Fruit fly (Drosophila melanogaster) whole organism, embryonic: Measurements from ENCODE around the gene CG12723.

ENCODE experiments used
- B-H1 ChIP-seq: fragments of 200-800 bp; sonication (Bioruptor generic); IDR thresholded peaks from 3 replicates; pipeline ENCODE4 v1.3.6; 2022; ENCODE audit warnings: missing biosample characterization, missing genetic modification characterization
- Bgb ChIP-seq: fragments of 200-800 bp; sonication (Bioruptor generic); IDR thresholded peaks from 2 replicates; pipeline ENCODE4 v1.3.6; 2022; ENCODE audit warnings: missing biosample characterization, missing genetic modification characterization; ENCODE audit not compliant: partially characterized antibody
- CG10147 ChIP-seq: fragments of 200-800 bp; sonication (Bioruptor generic); optimal IDR thresholded peaks from 2 replicates; lab custom pipeline; 2019; ENCODE audit warnings: missing biosample characterization, mild to moderate bottlenecking, missing genetic modification characterization, moderate library complexity
- CG10959 ChIP-seq: fragments of 200-800 bp; sonication (Bioruptor generic); IDR thresholded peaks from 2 replicates; pipeline ENCODE4 v1.3.6; 2022; ENCODE audit warnings: missing biosample characterization, missing genetic modification characterization
- CG11456 ChIP-seq: fragments of 200-800 bp; sonication (Bioruptor generic); IDR thresholded peaks from 3 replicates; pipeline ENCODE4 v1.3.6; 2022; ENCODE audit warnings: missing biosample characterization, missing genetic modification characterization
- CG13424 ChIP-seq: fragments of 200-800 bp; sonication (Bioruptor generic); optimal IDR thresholded peaks from 2 replicates; lab custom pipeline; 2019; ENCODE audit warnings: missing biosample characterization, mild to moderate bottlenecking, missing genetic modification characterization, moderate library complexity
- CG17359 ChIP-seq: fragments of 200-800 bp; sonication (Bioruptor generic); optimal IDR thresholded peaks from 3 replicates; lab custom pipeline; 2018; ENCODE audit warnings: missing biosample characterization, mild to moderate bottlenecking, missing genetic modification characterization, moderate library complexity
- CG17568 ChIP-seq: fragments of 200-800 bp; sonication (Bioruptor generic); optimal IDR thresholded peaks from 2 replicates; lab custom pipeline; 2018; ENCODE audit warnings: missing biosample characterization, mild to moderate bottlenecking, missing genetic modification characterization, moderate library complexity
- CG1832 ChIP-seq: fragments of 200-800 bp; sonication (Bioruptor generic); optimal IDR thresholded peaks from 2 replicates; lab custom pipeline; 2017; ENCODE audit warnings: missing biosample characterization, mild to moderate bottlenecking, missing genetic modification characterization, inconsistent platforms
- CG18599 ChIP-seq: fragments of 200-800 bp; sonication (Bioruptor generic); optimal IDR thresholded peaks from 3 replicates; lab custom pipeline; 2017; ENCODE audit warnings: missing biosample characterization, missing genetic modification characterization, mild to moderate bottlenecking, moderate library complexity, missing genetic modification reagents
- CG2678 ChIP-seq: fragments of 200-800 bp; sonication (Bioruptor generic); optimal IDR thresholded peaks from 3 replicates; lab custom pipeline; 2019; ENCODE audit warnings: missing biosample characterization, mild to moderate bottlenecking, missing genetic modification characterization, moderate library complexity
- CG30431 ChIP-seq: fragments of 200-800 bp; sonication (Bioruptor generic); optimal IDR thresholded peaks from 2 replicates; lab custom pipeline; 2017; ENCODE audit warnings: missing biosample characterization, missing genetic modification characterization
- CG3726 ChIP-seq: fragments of 200-800 bp; sonication (Bioruptor generic); IDR thresholded peaks from 3 replicates; pipeline ENCODE4, ENCODE4 v1.3.6; 2022; ENCODE audit warnings: missing biosample characterization, missing genetic modification characterization
- CG4282 ChIP-seq: fragments of 200-800 bp; sonication (Bioruptor generic); optimal IDR thresholded peaks from 2 replicates; lab custom pipeline; 2016; ENCODE audit warnings: missing biosample characterization, missing genetic modification characterization
- CG4854 ChIP-seq: fragments of 200-800 bp; sonication (Bioruptor generic); optimal IDR thresholded peaks from 2 replicates; lab custom pipeline; 2016; ENCODE audit warnings: missing biosample characterization, missing genetic modification characterization, inconsistent platforms
- CG5953 ChIP-seq: fragments of 200-800 bp; sonication (Bioruptor generic); IDR thresholded peaks from 2 replicates; pipeline ENCODE4 v1.3.6; 2022; ENCODE audit warnings: missing biosample characterization, missing genetic modification characterization
- CG6654 ChIP-seq: fragments of 200-800 bp; sonication (Bioruptor generic); optimal IDR thresholded peaks from 2 replicates; lab custom pipeline; 2017; ENCODE audit warnings: missing biosample characterization, mild to moderate bottlenecking, missing genetic modification characterization
- CG7839 ChIP-seq: fragments of 200-800 bp; sonication (Bioruptor generic); optimal IDR thresholded peaks from 3 replicates; lab custom pipeline; 2018; ENCODE audit warnings: missing biosample characterization, mild to moderate bottlenecking, missing genetic modification characterization, moderate library complexity
- CG8359 ChIP-seq: fragments of 200-800 bp; sonication (Bioruptor generic); optimal IDR thresholded peaks from 2 replicates; lab custom pipeline; 2017; ENCODE audit warnings: missing biosample characterization, mild to moderate bottlenecking, missing genetic modification characterization, borderline replicate concordance
- CG9437 ChIP-seq: fragments of 200-800 bp; sonication (Bioruptor generic); optimal IDR thresholded peaks from 2 replicates; lab custom pipeline; 2018; ENCODE audit warnings: missing biosample characterization, mild to moderate bottlenecking, missing genetic modification characterization
- CkIIα-i1 ChIP-seq: fragments of 200-800 bp; sonication (Bioruptor generic); IDR thresholded peaks from 2 replicates; pipeline ENCODE4 v1.3.6; 2022; ENCODE audit warnings: missing biosample characterization, missing genetic modification characterization
- D19B ChIP-seq: fragments of 200-800 bp; sonication (Bioruptor generic); optimal IDR thresholded peaks from 2 replicates; lab custom pipeline; 2017; ENCODE audit warnings: missing biosample characterization, mild to moderate bottlenecking, missing genetic modification characterization
- Ets65A ChIP-seq: fragments of 200-800 bp; sonication (Bioruptor generic); peaks from one replicate; lab custom pipeline; 2016; ENCODE audit warnings: missing biosample characterization, missing genetic modification characterization
- Gsc ChIP-seq: fragments of 200-800 bp; sonication (Bioruptor generic); IDR thresholded peaks from 2 replicates; pipeline ENCODE4 v1.3.6; 2022; ENCODE audit warnings: missing biosample characterization, missing genetic modification characterization
- MBD-R2 ChIP-seq: fragments of 200-800 bp; sonication (Bioruptor generic); IDR thresholded peaks from 2 replicates; pipeline ENCODE4 v1.3.6; 2022; ENCODE audit warnings: missing biosample characterization, missing genetic modification characterization
- Meics ChIP-seq: fragments of 200-800 bp; sonication (Bioruptor generic); optimal IDR thresholded peaks from 2 replicates; lab custom pipeline; 2017; ENCODE audit warnings: missing biosample characterization, mild to moderate bottlenecking, missing genetic modification characterization
- NFAT ChIP-seq: fragments of 200-800 bp; sonication (Bioruptor generic); IDR thresholded peaks from 2 replicates; pipeline ENCODE4 v1.3.6; 2022; ENCODE audit warnings: missing biosample characterization, missing genetic modification characterization
- NfI ChIP-seq: fragments of 200-800 bp; sonication (Bioruptor generic); optimal IDR thresholded peaks from 3 replicates; lab custom pipeline; 2018; ENCODE audit warnings: missing biosample characterization, mild to moderate bottlenecking, missing genetic modification characterization, moderate library complexity
- Side ChIP-seq: fragments of 200-800 bp; sonication (Bioruptor generic); optimal IDR thresholded peaks from 2 replicates; lab custom pipeline; 2016; ENCODE audit warnings: missing biosample characterization, missing genetic modification characterization
- ap ChIP-seq: fragments of 200-800 bp; sonication (Bioruptor generic); IDR thresholded peaks from 2 replicates; pipeline ENCODE4 v1.3.6; 2022; ENCODE audit warnings: missing biosample characterization, missing genetic modification characterization
- bbx ChIP-seq: fragments of 200-800 bp; sonication (Bioruptor generic); IDR thresholded peaks from 2 replicates; pipeline ENCODE4 v1.3.6; 2022; ENCODE audit warnings: missing biosample characterization, missing genetic modification characterization; ENCODE audit not compliant: partially characterized antibody
- da ChIP-seq: fragments of 200-800 bp; sonication (Bioruptor generic); optimal IDR thresholded peaks from 2 replicates; lab custom pipeline; 2016; ENCODE audit warnings: missing biosample characterization, missing genetic modification characterization
- ems ChIP-seq: fragments of 200-800 bp; sonication (Bioruptor generic); optimal IDR thresholded peaks from 3 replicates; lab custom pipeline; 2016; ENCODE audit warnings: missing biosample characterization, missing genetic modification characterization
- gro ChIP-seq: fragments of 200-800 bp; sonication (Bioruptor generic); optimal IDR thresholded peaks from 2 replicates; lab custom pipeline; 2016; ENCODE audit warnings: missing biosample characterization, missing genetic modification characterization
- insv ChIP-seq, 2 experiments: fragments of 200-800 bp; sonication (Bioruptor generic); optimal IDR thresholded peaks; 3 replicates each; lab custom pipeline; 2016 to 2018; ENCODE audit warnings: missing biosample characterization in 2 of 2, missing genetic modification characterization in 2 of 2
- oc ChIP-seq: fragments of 200-800 bp; sonication (Bioruptor generic); optimal IDR thresholded peaks from 2 replicates; lab custom pipeline; 2018; ENCODE audit warnings: missing biosample characterization, mild to moderate bottlenecking, missing genetic modification characterization, moderate library complexity
- phol ChIP-seq: fragments of 200-800 bp; sonication (Bioruptor generic); optimal IDR thresholded peaks from 3 replicates; lab custom pipeline; 2018; ENCODE audit warnings: missing biosample characterization, mild to moderate bottlenecking, missing genetic modification characterization, moderate library complexity
- pros ChIP-seq: fragments of 200-800 bp; sonication (Bioruptor generic); optimal IDR thresholded peaks from 3 replicates; lab custom pipeline; 2019; ENCODE audit warnings: missing biosample characterization, mild to moderate bottlenecking, missing genetic modification characterization, moderate library complexity
- pum ChIP-seq: fragments of 200-800 bp; sonication (Bioruptor generic); optimal IDR thresholded peaks from 2 replicates; lab custom pipeline; 2016; ENCODE audit warnings: missing biosample characterization, missing genetic modification characterization
- row ChIP-seq: fragments of 200-800 bp; sonication (Bioruptor generic); IDR thresholded peaks from 3 replicates; pipeline ENCODE4 v1.3.6; 2022; ENCODE audit warnings: missing biosample characterization, missing genetic modification characterization
- sima ChIP-seq: fragments of 200-800 bp; sonication (Bioruptor generic); optimal IDR thresholded peaks from 2 replicates; lab custom pipeline; 2016; ENCODE audit warnings: missing biosample characterization, missing genetic modification characterization
- tio ChIP-seq: fragments of 200-800 bp; sonication (Bioruptor generic); optimal IDR thresholded peaks from 2 replicates; lab custom pipeline; 2017; ENCODE audit warnings: missing biosample characterization, missing genetic modification characterization, inconsistent platforms
- tna ChIP-seq: fragments of 200-800 bp; sonication (Bioruptor generic); IDR thresholded peaks from 2 replicates; pipeline ENCODE4 v1.3.6; 2022; ENCODE audit warnings: missing biosample characterization, missing genetic modification characterization; ENCODE audit not compliant: partially characterized antibody
- trem ChIP-seq: fragments of 200-800 bp; optimal IDR thresholded peaks from 3 replicates; lab custom pipeline; 2019; ENCODE audit warnings: missing biosample characterization, mild to moderate bottlenecking, missing genetic modification characterization, moderate library complexity
- ttk ChIP-seq: fragments of 200-800 bp; sonication (Bioruptor generic); IDR thresholded peaks from 2 replicates; pipeline ENCODE4 v2.1.2; 2022; ENCODE audit warnings: missing biosample characterization, missing genetic modification characterization
- tx ChIP-seq: fragments of 200-800 bp; sonication (Bioruptor generic); optimal IDR thresholded peaks from 2 replicates; lab custom pipeline; 2016; ENCODE audit warnings: missing biosample characterization, missing genetic modification characterization
- wdn ChIP-seq: fragments of 200-800 bp; sonication (Bioruptor generic); IDR thresholded peaks from 2 replicates; pipeline ENCODE4 v1.3.6; 2022; ENCODE audit warnings: missing biosample characterization, missing genetic modification characterization
- yki ChIP-seq: fragments of >200 bp; optimal IDR thresholded peaks from 3 replicates; lab custom pipeline; 2018
- zf30C ChIP-seq: fragments of 200-800 bp; sonication (Bioruptor generic); optimal IDR thresholded peaks from 3 replicates; lab custom pipeline; 2018; ENCODE audit warnings: missing biosample characterization, mild to moderate bottlenecking, missing genetic modification characterization

The CG12723 gene

DNA sequence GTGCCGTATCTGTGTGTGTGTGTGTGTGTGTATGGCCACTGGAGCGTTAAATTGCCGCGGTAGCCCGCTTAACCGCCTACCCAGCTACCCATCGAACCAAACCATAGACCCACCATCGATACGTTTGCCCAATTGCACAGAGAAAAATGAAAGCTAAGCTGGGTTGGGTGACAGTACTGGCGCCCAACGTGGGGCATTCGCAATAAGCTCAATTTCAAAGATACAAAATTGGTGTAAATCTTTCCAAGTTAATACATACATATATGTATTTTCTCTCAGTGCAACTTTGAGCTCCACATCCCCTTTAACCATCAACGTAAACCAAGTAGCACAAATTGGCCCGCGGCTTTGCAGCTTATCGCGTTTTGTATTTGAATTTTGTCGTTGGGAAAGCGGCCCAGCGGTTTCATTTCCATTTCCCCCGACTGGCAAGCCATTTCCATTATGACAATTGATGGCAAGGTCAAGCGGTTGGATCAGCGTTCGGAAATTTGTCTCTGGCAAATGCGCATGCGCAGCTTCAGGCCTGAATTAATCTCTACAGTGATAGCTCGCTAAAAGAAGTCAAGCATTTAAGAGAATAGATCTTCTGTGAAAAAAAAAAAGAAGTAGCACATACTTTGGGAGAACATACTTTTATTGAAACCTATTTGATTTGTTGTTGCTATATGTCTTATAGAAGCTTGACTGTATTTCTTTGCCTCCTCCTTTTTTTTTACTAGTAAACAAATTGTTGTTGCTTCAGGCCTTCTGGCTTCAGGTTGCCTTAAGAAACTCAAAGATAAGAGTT is 40.9 kb upstream of the CG12723 start (continued):
- TF ChIP-seq trem (tag; lab: Kevin White, UChicago) (no peak), insv (GFP tag; optimal IDR thresholded peaks at IDR 0.05; lab: Kevin White, UChicago) (no peak), CG6654 (peak; percentile 18), ap (GFP tag; lab: Robert Waterston, UW) (peak; percentile 84), Gsc (GFP tag; lab: Robert Waterston, UW) (no peak), zf30C (GFP tag; lab: Kevin White, UChicago) (no peak), da (no peak), CkIIα-i1 (GFP tag; lab: Robert Waterston, UW) (no peak), row (GFP tag; lab: Robert Waterston, UW) (peak; percentile 76), bbx (GFP tag; lab: Robert Waterston, UW) (no peak), CG30431 (peak; percentile 59), NfI (peak; percentile 55), CG2678 (tag; lab: Kevin White, UChicago) (peak; percentile 80), CG13424 (tag; lab: Kevin White, UChicago) (peak; percentile 67), wdn (GFP tag; lab: Robert Waterston, UW) (peak; percentile 44; the same call in 1 of the 2 replicates), CG10959 (GFP tag; lab: Robert Waterston, UW) (peak; percentile 25; the same call in 1 of the 2 replicates), Ets65A (GFP tag; lab: Kevin White, UChicago) (peak; percentile 97), CG9437 (GFP tag; lab: Kevin White, UChicago) (peak; percentile 46), CG7839 (tag; lab: Kevin White, UChicago) (peak; percentile 77), MBD-R2 (GFP tag; lab: Robert Waterston, UW) (peak; percentile 41; the same call in 1 of the 2 replicates), Meics (GFP tag; lab: Kevin White, UChicago) (peak; percentile 69), CG4282 (peak; percentile 18), Side (peak; percentile 56), pum (GFP tag; lab: Kevin White, UChicago) (peak; percentile 68), ttk (GFP tag; lab: Robert Waterston, UW) (peak; percentile 82), pros (GFP tag; lab: Kevin White, UChicago) (no peak), tx (GFP tag; lab: Kevin White, UChicago) (peak; percentile 43), CG10147 (GFP tag; lab: Kevin White, UChicago) (no peak), sima (no peak), ems (GFP tag; lab: Kevin White, UChicago) (peak; percentile 61), oc (tag; lab: Kevin White, UChicago) (peak; percentile 88), yki (lab: Kevin White, UChicago) (no peak), CG5953 (peak; percentile 79), CG1832 (no peak), CG17568 (GFP tag; lab: Kevin White, UChicago) (peak; percentile 60), CG11456 (GFP tag; lab: Robert Waterston, UW) (peak; percentile 55; the same call in 2 of the 3 replicates), gro (GFP tag; lab: Kevin White, UChicago) (peak; percentile 38), CG17359 (tag; lab: Kevin White, UChicago) (peak; percentile 76), tio (GFP tag; lab: Kevin White, UChicago) (peak; percentile 24), Bgb (GFP tag; lab: Robert Waterston, UW) (no peak), NFAT (peak; percentile 53; the same call in 1 of the 2 replicates), CG4854 (GFP tag; lab: Kevin White, UChicago) (peak; percentile 31), D19B (GFP tag; lab: Kevin White, UChicago) (peak; percentile 15), CG3726 (GFP tag; lab: Robert Waterston, UW) (peak; percentile 62; the same call in 1 of the 3 replicates), tna (GFP tag; lab: Robert Waterston, UW) (no peak), B-H1 (GFP tag; lab: Robert Waterston, UW) (peak; percentile 63), CG8359 (GFP tag; lab: Kevin White, UChicago) (peak; percentile 51), phol (peak; percentile 72), CG18599 (GFP tag; lab: Kevin White, UChicago) (peak; percentile 68)
